Fruit fly (Drosophila melanogaster) whole organism, embryonic: ENCODE results near the gene saturn.

ENCODE experiments used
- B-H2 ChIP-seq: fragments of 200-800 bp; sonication (Bioruptor generic); optimal IDR thresholded peaks from 2 replicates; lab custom pipeline; 2018; ENCODE audit warnings: missing biosample characterization, mild to moderate bottlenecking, missing genetic modification characterization
- CG10979 ChIP-seq: fragments of 200-800 bp; sonication (Bioruptor generic); optimal IDR thresholded peaks from 2 replicates; lab custom pipeline; 2018; ENCODE audit warnings: missing biosample characterization, mild to moderate bottlenecking, missing genetic modification characterization, moderate library complexity
- CG11085 ChIP-seq: fragments of 200-800 bp; sonication (Bioruptor generic); IDR thresholded peaks from 2 replicates; pipeline ENCODE4 v1.3.6; 2022; ENCODE audit warnings: missing biosample characterization, missing genetic modification characterization
- CG14050 ChIP-seq: fragments of 200-800 bp; sonication (Bioruptor generic); IDR thresholded peaks from 3 replicates; pipeline ENCODE4 v1.3.6; 2022; ENCODE audit warnings: missing biosample characterization, missing genetic modification characterization
- CG14860 ChIP-seq: fragments of 200-800 bp; sonication (Bioruptor generic); IDR thresholded peaks from 3 replicates; pipeline ENCODE4 v1.3.6; 2022; ENCODE audit warnings: missing biosample characterization, missing genetic modification characterization; ENCODE audit not compliant: partially characterized antibody
- CG15269 ChIP-seq: fragments of 200-800 bp; sonication (Bioruptor generic); optimal IDR thresholded peaks from 2 replicates; lab custom pipeline; 2018; ENCODE audit warnings: missing biosample characterization, mild to moderate bottlenecking, missing genetic modification characterization, moderate library complexity
- CG15601 ChIP-seq: fragments of 200-800 bp; sonication (Bioruptor generic); optimal IDR thresholded peaks from 3 replicates; lab custom pipeline; 2019; ENCODE audit warnings: missing biosample characterization, mild to moderate bottlenecking, missing genetic modification characterization, moderate library complexity
- CG17361 ChIP-seq: fragments of 200-800 bp; sonication (Bioruptor generic); IDR thresholded peaks from 3 replicates; pipeline ENCODE4 v1.3.6; 2022; ENCODE audit warnings: missing biosample characterization, missing genetic modification characterization
- CG17802 ChIP-seq: fragments of 200-800 bp; sonication (Bioruptor generic); optimal IDR thresholded peaks from 2 replicates; lab custom pipeline; 2018; ENCODE audit warnings: missing biosample characterization, mild to moderate bottlenecking, missing genetic modification characterization, moderate library complexity
- CG18262 ChIP-seq: fragments of 200-800 bp; optimal IDR thresholded peaks from 3 replicates; lab custom pipeline; 2019; ENCODE audit warnings: missing biosample characterization, mild to moderate bottlenecking, missing genetic modification characterization, moderate library complexity
- CG18599 ChIP-seq: fragments of 200-800 bp; sonication (Bioruptor generic); optimal IDR thresholded peaks from 3 replicates; lab custom pipeline; 2017; ENCODE audit warnings: missing biosample characterization, missing genetic modification characterization, mild to moderate bottlenecking, moderate library complexity, missing genetic modification reagents
- CG3163 ChIP-seq: fragments of 200-800 bp; sonication (Bioruptor generic); optimal IDR thresholded peaks from 3 replicates; lab custom pipeline; 2016; ENCODE audit warnings: missing biosample characterization, missing genetic modification characterization
- CG32767 ChIP-seq: fragments of 200-800 bp; sonication (Bioruptor generic); IDR thresholded peaks from 2 replicates; pipeline ENCODE4 v1.3.6; 2022; ENCODE audit warnings: missing biosample characterization, missing genetic modification characterization
- CG34224 ChIP-seq: fragments of 200-800 bp; sonication (Bioruptor generic); IDR thresholded peaks from 3 replicates; pipeline ENCODE4 v1.3.6; 2022; ENCODE audit warnings: missing biosample characterization, missing genetic modification characterization; ENCODE audit not compliant: partially characterized antibody
- CG43689 ChIP-seq: fragments of 200-800 bp; sonication (Bioruptor generic); IDR thresholded peaks from 2 replicates; pipeline ENCODE4 v1.3.6; 2022; ENCODE audit warnings: missing biosample characterization, missing genetic modification characterization
- CG7786 ChIP-seq: fragments of 200-800 bp; sonication (Bioruptor generic); optimal IDR thresholded peaks from 2 replicates; lab custom pipeline; 2016; ENCODE audit warnings: missing biosample characterization, missing genetic modification characterization
- CG8089 ChIP-seq: fragments of 200-800 bp; sonication (Bioruptor generic); optimal IDR thresholded peaks from 3 replicates; lab custom pipeline; 2016; ENCODE audit warnings: missing biosample characterization, missing genetic modification characterization
- CG8478 ChIP-seq: fragments of >200 bp; optimal IDR thresholded peaks from 2 replicates; lab custom pipeline; 2018
- CG9797 ChIP-seq: fragments of 200-800 bp; sonication (Bioruptor generic); optimal IDR thresholded peaks from 3 replicates; lab custom pipeline; 2018; ENCODE audit warnings: missing biosample characterization, mild to moderate bottlenecking, missing genetic modification characterization
- CrebB ChIP-seq: fragments of 200-800 bp; sonication (Bioruptor generic); optimal IDR thresholded peaks from 3 replicates; lab custom pipeline; 2018; ENCODE audit warnings: missing biosample characterization, mild to moderate bottlenecking, missing genetic modification characterization
- Doc3 ChIP-seq: fragments of 200-800 bp; sonication (Bioruptor generic); IDR thresholded peaks from 3 replicates; pipeline ENCODE4 v1.3.6; 2022; ENCODE audit warnings: missing biosample characterization, missing genetic modification characterization; ENCODE audit not compliant: partially characterized antibody
- Dref ChIP-seq: fragments of 200-800 bp; sonication (Bioruptor generic); IDR thresholded peaks from 2 replicates; pipeline ENCODE4 v1.3.6; 2022; ENCODE audit warnings: missing biosample characterization, missing genetic modification characterization
- HHEX ChIP-seq: fragments of 200-800 bp; sonication (Bioruptor generic); optimal IDR thresholded peaks from 3 replicates; lab custom pipeline; 2017; ENCODE audit warnings: missing biosample characterization, mild to moderate bottlenecking, missing genetic modification characterization, missing genetic modification reagents
- Hand ChIP-seq: fragments of 200-800 bp; sonication (Bioruptor generic); optimal IDR thresholded peaks from 2 replicates; lab custom pipeline; 2017; ENCODE audit warnings: mild to moderate bottlenecking, missing biosample characterization, missing genetic modification reagents, missing genetic modification characterization
- MESR4 ChIP-seq: fragments of 200-800 bp; sonication (Bioruptor generic); optimal IDR thresholded peaks from 2 replicates; lab custom pipeline; 2018; ENCODE audit warnings: missing biosample characterization, mild to moderate bottlenecking, missing genetic modification characterization, moderate library complexity
- NK7.1 ChIP-seq: fragments of 200-800 bp; sonication (Bioruptor generic); optimal IDR thresholded peaks from 3 replicates; lab custom pipeline; 2016; ENCODE audit warnings: missing biosample characterization, missing genetic modification characterization
- Oli ChIP-seq: fragments of 200-800 bp; sonication (Bioruptor generic); optimal IDR thresholded peaks from 2 replicates; lab custom pipeline; 2018; ENCODE audit warnings: missing biosample characterization, mild to moderate bottlenecking, missing genetic modification characterization, moderate library complexity
- TFAM ChIP-seq: fragments of 200-800 bp; sonication (Bioruptor generic); optimal IDR thresholded peaks from 2 replicates; lab custom pipeline; 2017; ENCODE audit warnings: missing biosample characterization, missing genetic modification characterization, inconsistent platforms
- aop ChIP-seq: fragments of 200-800 bp; sonication (Bioruptor generic); IDR thresholded peaks from 2 replicates; pipeline ENCODE4 v1.3.6; 2022; ENCODE audit warnings: missing biosample characterization, missing genetic modification characterization
- ash1 ChIP-seq: fragments of 200-800 bp; sonication (Bioruptor generic); optimal IDR thresholded peaks from 2 replicates; lab custom pipeline; 2018; ENCODE audit warnings: missing biosample characterization, mild to moderate bottlenecking, missing genetic modification characterization
- bbx ChIP-seq: fragments of 200-800 bp; sonication (Bioruptor generic); IDR thresholded peaks from 2 replicates; pipeline ENCODE4 v1.3.6; 2022; ENCODE audit warnings: missing biosample characterization, missing genetic modification characterization; ENCODE audit not compliant: partially characterized antibody
- cg ChIP-seq: fragments of 200-800 bp; sonication (Bioruptor generic); optimal IDR thresholded peaks from 3 replicates; lab custom pipeline; 2019; ENCODE audit warnings: missing biosample characterization, mild to moderate bottlenecking, missing genetic modification characterization, moderate library complexity
- crp ChIP-seq, 2 experiments: fragments of 200-800 bp; sonication (Bioruptor generic); optimal IDR thresholded peaks; 2 replicates in 1 of 2; 3 replicates in 1 of 2; lab custom pipeline; 2017; ENCODE audit warnings: missing biosample characterization in 2 of 2, missing genetic modification characterization in 2 of 2, mild to moderate bottlenecking in 1 of 2, moderate library complexity in 1 of 2
- dan ChIP-seq: fragments of 200-800 bp; sonication (Bioruptor generic); IDR thresholded peaks from 2 replicates; pipeline ENCODE4 v1.3.6; 2022; ENCODE audit warnings: missing biosample characterization, missing genetic modification characterization
- gro ChIP-seq: fragments of 200-800 bp; sonication (Bioruptor generic); optimal IDR thresholded peaks from 2 replicates; lab custom pipeline; 2016; ENCODE audit warnings: missing biosample characterization, missing genetic modification characterization
- h ChIP-seq: fragments of >200 bp; optimal IDR thresholded peaks from 2 replicates; lab custom pipeline; 2017
- hbn ChIP-seq: fragments of 200-800 bp; sonication (Bioruptor generic); IDR thresholded peaks from 2 replicates; pipeline ENCODE4 v1.3.6; 2022; ENCODE audit warnings: missing biosample characterization, missing genetic modification characterization; ENCODE audit not compliant: partially characterized antibody
- jigr1 ChIP-seq: fragments of 200-800 bp; sonication (Bioruptor generic); IDR thresholded peaks from 3 replicates; pipeline ENCODE4 v1.3.6; 2022; ENCODE audit warnings: missing biosample characterization, missing genetic modification characterization
- jing ChIP-seq: fragments of 200-800 bp; sonication (Bioruptor generic); optimal IDR thresholded peaks from 2 replicates; lab custom pipeline; 2018; ENCODE audit warnings: missing biosample characterization, mild to moderate bottlenecking, missing genetic modification characterization
- klu ChIP-seq: fragments of 200-800 bp; sonication (Bioruptor generic); IDR thresholded peaks from 2 replicates; pipeline ENCODE4 v1.3.6; 2022; ENCODE audit warnings: missing biosample characterization, missing genetic modification characterization
- nmo ChIP-seq: fragments of 200-800 bp; sonication (Bioruptor generic); optimal IDR thresholded peaks from 2 replicates; lab custom pipeline; 2018; ENCODE audit warnings: missing biosample characterization, mild to moderate bottlenecking, missing genetic modification characterization, moderate library complexity
- nom ChIP-seq: fragments of 200-800 bp; sonication (Bioruptor generic); optimal IDR thresholded peaks from 2 replicates; lab custom pipeline; 2017; ENCODE audit warnings: missing biosample characterization, missing genetic modification characterization, mild to moderate bottlenecking, moderate library complexity, missing genetic modification reagents
- pb ChIP-seq: fragments of 200-800 bp; sonication (Bioruptor generic); optimal IDR thresholded peaks from 3 replicates; lab custom pipeline; 2016; ENCODE audit warnings: missing biosample characterization, missing genetic modification characterization
- ro ChIP-seq: fragments of 200-800 bp; sonication (Bioruptor generic); IDR thresholded peaks from 2 replicates; pipeline ENCODE4 v1.3.6; 2022; ENCODE audit warnings: missing biosample characterization, missing genetic modification characterization
- scrt ChIP-seq: fragments of 200-800 bp; sonication (Bioruptor generic); optimal IDR thresholded peaks from 2 replicates; lab custom pipeline; 2018; ENCODE audit warnings: missing biosample characterization, mild to moderate bottlenecking, missing genetic modification characterization, moderate library complexity
- sens ChIP-seq: fragments of 200-800 bp; sonication (Bioruptor generic); peaks from one replicate; lab custom pipeline; 2016; ENCODE audit warnings: missing biosample characterization, missing genetic modification characterization
- so ChIP-seq: fragments of 200-800 bp; sonication (Bioruptor generic); IDR thresholded peaks from 3 replicates; pipeline ENCODE4 v1.3.6; 2022; ENCODE audit warnings: missing biosample characterization, missing genetic modification characterization
- twi ChIP-seq: fragments of 200-800 bp; optimal IDR thresholded peaks from 2 replicates; lab custom pipeline; 2019; ENCODE audit warnings: missing biosample characterization, mild to moderate bottlenecking, missing genetic modification characterization, moderate library complexity
- wdn ChIP-seq: fragments of 200-800 bp; sonication (Bioruptor generic); IDR thresholded peaks from 2 replicates; pipeline ENCODE4 v1.3.6; 2022; ENCODE audit warnings: missing biosample characterization, missing genetic modification characterization
- zfh2 ChIP-seq: fragments of 200-800 bp; sonication (Bioruptor generic); optimal IDR thresholded peaks from 2 replicates; lab custom pipeline; 2016; ENCODE audit warnings: missing biosample characterization, missing genetic modification characterization

The saturn gene

dm6 chr3L:14189957-14190624 lies 13.0 kb upstream of the saturn start (continued):
- TF ChIP-seq CG9797 = no peak
- no peak for TF ChIP-seq jigr1 (GFP tag; lab: Robert Waterston, UW)
- no peak for TF ChIP-seq jing (GFP tag; lab: Kevin White, UChicago)
- TF ChIP-seq TFAM (GFP tag; lab: Kevin White, UChicago) = no peak
- TF ChIP-seq nmo = no peak
- TF ChIP-seq cg (GFP tag; lab: Kevin White, UChicago) = no peak
- no peak for TF ChIP-seq MESR4 (GFP tag; lab: Kevin White, UChicago)
- TF ChIP-seq CG8478 (lab: Kevin White, UChicago) = no peak
- peak; percentile 66 for TF ChIP-seq CG14050 (GFP tag; lab: Robert Waterston, UW)
- peak; percentile 58 for TF ChIP-seq CG18599 (GFP tag; lab: Kevin White, UChicago)
- TF ChIP-seq CG17802 (tag; lab: Kevin White, UChicago) = peak; percentile 73
- peak; percentile 65 for TF ChIP-seq klu (GFP tag; lab: Robert Waterston, UW)
- no peak; the same call in 1 of the 2 replicates for TF ChIP-seq CG11085 (GFP tag; lab: Robert Waterston, UW)
- TF ChIP-seq CG7786 (GFP tag; lab: Kevin White, UChicago) = peak; percentile 17
- TF ChIP-seq ro (GFP tag; lab: Robert Waterston, UW) = no peak
- no peak for TF ChIP-seq twi (tag; lab: Kevin White, UChicago)
- no peak for TF ChIP-seq nom (GFP tag; lab: Kevin White, UChicago)
- no peak for TF ChIP-seq gro (GFP tag; lab: Kevin White, UChicago)
- no peak; the same call in 1 of the 2 replicates for TF ChIP-seq bbx (GFP tag; lab: Robert Waterston, UW)
- peak; percentile 25 for TF ChIP-seq CG10979 (tag; lab: Kevin White, UChicago)
- TF ChIP-seq CG18262 (tag; lab: Kevin White, UChicago) = peak; percentile 55
- peak; percentile 88 for TF ChIP-seq Dref
- peak; percentile 99 for TF ChIP-seq CG15601
- TF ChIP-seq sens (GFP tag; lab: Kevin White, UChicago) = peak; percentile 85
- no peak for TF ChIP-seq ash1 (GFP tag; lab: Kevin White, UChicago)
- no peak for TF ChIP-seq pb (GFP tag; lab: Kevin White, UChicago)
- no peak; the same call in 1 of the 2 replicates for TF ChIP-seq hbn (GFP tag; lab: Robert Waterston, UW)
- TF ChIP-seq dan (GFP tag; lab: Robert Waterston, UW) = no peak
- no peak for TF ChIP-seq CG43689
- TF ChIP-seq HHEX (GFP tag; lab: Kevin White, UChicago) = peak; percentile 46
- TF ChIP-seq CG15269 (tag; lab: Kevin White, UChicago) = no peak
- no peak for TF ChIP-seq Hand (GFP tag; lab: Kevin White, UChicago)
- TF ChIP-seq scrt (GFP tag; lab: Kevin White, UChicago) = no peak
- TF ChIP-seq crp (GFP tag; optimal IDR thresholded peaks at IDR 0.05; lab: Kevin White, UChicago) = no peak
- peak; percentile 28 for TF ChIP-seq B-H2
- no peak for TF ChIP-seq zfh2 (GFP tag; lab: Kevin White, UChicago)
- TF ChIP-seq so (GFP tag; lab: Robert Waterston, UW) = peak; percentile 79; the same call in 2 of the 3 replicates
- TF ChIP-seq aop (GFP tag; lab: Robert Waterston, UW) = no peak
- TF ChIP-seq CG14860 (GFP tag; lab: Robert Waterston, UW) = 0 out of 3 replicates have a peak, but pooled peaks have one; percentile 28
- TF ChIP-seq h = no peak
- peak; percentile 84 for TF ChIP-seq CG32767 (GFP tag; lab: Robert Waterston, UW)
- TF ChIP-seq CG8089 (GFP tag; lab: Kevin White, UChicago) = peak; percentile 5
- no peak for TF ChIP-seq CG34224 (GFP tag; lab: Robert Waterston, UW)
- 0 out of 2 replicates have a peak, but pooled peaks have one; percentile 18 for TF ChIP-seq wdn (GFP tag; lab: Robert Waterston, UW)
- no peak for TF ChIP-seq CG3163 (GFP tag; lab: Kevin White, UChicago)
- peak; percentile 74 for TF ChIP-seq CG17361
- no peak for TF ChIP-seq CrebB (tag; lab: Kevin White, UChicago)
- no peak for TF ChIP-seq Doc3 (GFP tag; lab: Robert Waterston, UW)
- TF ChIP-seq Oli (tag; lab: Kevin White, UChicago) = peak; percentile 36
- TF ChIP-seq NK7.1 (GFP tag; lab: Kevin White, UChicago) = no peak
